Worm (Caenorhabditis elegans): ENCODE results near the gene ptp-1.

Gene ptp-1

ce11 chrIII:3588183-3588582 lies 2.3 kb upstream of the ptp-1 start:
- no peak for TF ChIP-seq ekl-4 (GFP tag; IDR thresholded peaks at IDR 0.05)

ce11 chrIII:3594681-3595080 lies 4.2 kb downstream of the ptp-1 start:
- TF ChIP-seq mel-28 (tag; optimal IDR thresholded peaks at IDR 0.05; ENCODE audit: borderline replicate concordance), result no peak
- TF ChIP-seq F10E7.11 (tag; optimal IDR thresholded peaks at IDR 0.05), result no peak
- peak; percentile 68; the same call in 1 of the 2 replicates for TF ChIP-seq nfyb-1 (GFP tag; IDR thresholded peaks at IDR 0.05)

ce11 chrIII:3601271-3601670 lies 10.7 kb downstream of the ptp-1 start:
- peak; percentile 77 for TF ChIP-seq hmg-1.2 (GFP tag; IDR thresholded peaks at IDR 0.05)
- no peak for TF ChIP-seq bed-1 (GFP tag; IDR thresholded peaks at IDR 0.05)
- TF ChIP-seq dox-1 (GFP tag; IDR thresholded peaks at IDR 0.05), result peak; percentile 37; the same call in 1 of the 2 replicates
- TF ChIP-seq zfh-2 (GFP tag; conservative IDR thresholded peaks at IDR 0.05), result peak; percentile 52

ce11 chrIII:3605681-3606080 lies 15.2 kb downstream of the ptp-1 start:
- TF ChIP-seq zfh-2 (GFP tag; conservative IDR thresholded peaks at IDR 0.05) (peak; percentile 67), lag-1 (GFP tag; IDR thresholded peaks at IDR 0.05) (no peak)

- TF ChIP-seq ets-4 (GFP tag; optimal IDR thresholded peaks at IDR 0.05) (no peak), madf-3 (GFP tag; IDR thresholded peaks at IDR 0.05) (no peak), mel-28 (tag; optimal IDR thresholded peaks at IDR 0.05; ENCODE audit: borderline replicate concordance) (no peak), B0336.3 (GFP tag; IDR thresholded peaks at IDR 0.05) (no peak), pbrm-1 (GFP tag; IDR thresholded peaks at IDR 0.05) (peak; percentile 33; the same call in 1 of the 2 replicates)
Observed at ce11 chrIII:3612387-3612786, 21.9 kb downstream of the ptp-1 start.

- TF ChIP-seq nfyb-1 (GFP tag; IDR thresholded peaks at IDR 0.05) (peak; percentile 47; the same call in 1 of the 2 replicates), chd-7 (tag; optimal IDR thresholded peaks at IDR 0.05) (no peak)
Observed at ce11 chrIII:3612882-3613479, 22.5 kb downstream of the ptp-1 start.

ce11 chrIII:3619621-3620261 lies 29.2 kb downstream of the ptp-1 start:
- TF ChIP-seq tbp1 (GFP tag; optimal IDR thresholded peaks at IDR 0.05), result peak; percentile 6
- TF ChIP-seq B0336.3 (GFP tag; IDR thresholded peaks at IDR 0.05), result no peak
- TF ChIP-seq cebp-1 (GFP tag; IDR thresholded peaks at IDR 0.05), result no peak
- TF ChIP-seq cebp-1 (tag; optimal IDR thresholded peaks at IDR 0.05), result peak; percentile 34
- TF ChIP-seq F57A8.1 (GFP tag; optimal IDR thresholded peaks at IDR 0.05), result no peak
- TF ChIP-seq ceh-58 (GFP tag; IDR thresholded peaks at IDR 0.05), result no peak
- TF ChIP-seq unc-130 (GFP tag; optimal IDR thresholded peaks at IDR 0.05), result no peak
- no peak for TF ChIP-seq egrh-3 (GFP tag; IDR thresholded peaks at IDR 0.05)
- no peak for TF ChIP-seq C17E4.6 (GFP tag; IDR thresholded peaks at IDR 0.05)
- TF ChIP-seq chd-7 (tag; optimal IDR thresholded peaks at IDR 0.05), result no peak
- TF ChIP-seq attf-3 (GFP tag; conservative IDR thresholded peaks at IDR 0.05), result no peak
- no peak for TF ChIP-seq F22D6.2 (tag; optimal IDR thresholded peaks at IDR 0.05)
- TF ChIP-seq him-1 (tag; optimal IDR thresholded peaks at IDR 0.05), result no peak
- TF ChIP-seq snpc-1.1 (tag; optimal IDR thresholded peaks at IDR 0.05; ENCODE audit: insufficient read depth), result no peak
- TF ChIP-seq ceh-40 (GFP tag; IDR thresholded peaks at IDR 0.05), result no peak
- peak; percentile 90 for TF ChIP-seq nhr-80 (tag; optimal IDR thresholded peaks at IDR 0.05)
- peak; percentile 89 for TF ChIP-seq hmg-1.2 (GFP tag; IDR thresholded peaks at IDR 0.05)
- no peak for TF ChIP-seq F57C9.4 (tag; optimal IDR thresholded peaks at IDR 0.05)
- no peak; the same call in 1 of the 2 replicates for TF ChIP-seq nfyb-1 (GFP tag; IDR thresholded peaks at IDR 0.05)
- TF ChIP-seq Y53G8AR.9 (GFP tag; conservative IDR thresholded peaks at IDR 0.05), result no peak
- TF ChIP-seq zfh-2 (GFP tag; conservative IDR thresholded peaks at IDR 0.05), result peak; percentile 57; the same call in 1 of the 2 replicates
- TF ChIP-seq lin-40 (tag; optimal IDR thresholded peaks at IDR 0.05), result peak; percentile 35
- no peak for TF ChIP-seq hmg-20 (GFP tag; IDR thresholded peaks at IDR 0.05)
- peak; percentile 91 for TF ChIP-seq madf-10 (tag; optimal IDR thresholded peaks at IDR 0.05)
- TF ChIP-seq C06A6.2 (GFP tag; conservative IDR thresholded peaks at IDR 0.05), result no peak
- TF ChIP-seq T07F8.4 (tag; optimal IDR thresholded peaks at IDR 0.05), result no peak
- TF ChIP-seq egl-44 (GFP tag; IDR thresholded peaks at IDR 0.05), result no peak
